Worm (Caenorhabditis elegans) whole organism, late embryonic: ENCODE data around the gene C15F1.2.

Source experiments
- ceh-31 ChIP-seq: sonication (generic microtip); optimal IDR thresholded peaks from 2 replicates; lab custom pipeline; 2016; ENCODE audit warnings: missing genetic modification characterization, missing compliant biosample characterization
- ceh-45 ChIP-seq: fragments of 200-800 bp; sonication (Bioruptor generic); IDR thresholded peaks from 2 replicates; pipeline ENCODE4 v1.3.6; 2022; ENCODE audit warnings: missing genetic modification reagents, missing genetic modification characterization, missing compliant biosample characterization
- hlh-13 ChIP-seq: fragments of 200-800 bp; sonication (Bioruptor generic); optimal IDR thresholded peaks from 2 replicates; lab custom pipeline; 2018; ENCODE audit warnings: mild to moderate bottlenecking, missing genetic modification characterization, missing compliant biosample characterization
- syd-9 ChIP-seq: sonication (generic microtip); optimal IDR thresholded peaks from 2 replicates; lab custom pipeline; 2016; ENCODE audit warnings: mild to moderate bottlenecking, missing genetic modification characterization, moderate library complexity, missing compliant biosample characterization

ce11 chrII:7012592-7012991, 32.8 kb downstream of the C15F1.2 start, which contains the start of gene sqv-7:
- TF ChIP-seq ceh-31 (no peak), syd-9 (tag; lab: Kevin White, UChicago) (no peak), hlh-13 (GFP tag; lab: Kevin White, UChicago) (no peak), ceh-45 (GFP tag; lab: Robert Waterston, UW) (no peak)
